Worm (Caenorhabditis elegans) whole organism, L2 larva: ENCODE data around the gene Y73F8A.5.

Experiments used
- ZK546.5 ChIP-seq: sonication (generic microtip); optimal IDR thresholded peaks from 2 replicates; lab custom pipeline; 2017; ENCODE audit warnings: missing biosample characterization, missing genetic modification characterization
- egl-27 ChIP-seq: sonication (generic microtip); optimal IDR thresholded peaks from 3 replicates; lab custom pipeline; 2017; ENCODE audit warnings: missing biosample characterization, missing genetic modification reagents, missing genetic modification characterization
- nhr-77 ChIP-seq: fragments of 150-350 bp; optimal IDR thresholded peaks from 2 replicates; lab custom pipeline; 2014; ENCODE audit warnings: missing biosample characterization, missing genetic modification characterization
- unc-39 ChIP-seq: fragments of 150-350 bp; optimal IDR thresholded peaks from 2 replicates; lab custom pipeline; 2014; ENCODE audit warnings: missing biosample characterization, missing genetic modification characterization
- ztf-11 ChIP-seq: sonication (generic microtip); optimal IDR thresholded peaks from 2 replicates; lab custom pipeline; 2017; ENCODE audit warnings: missing biosample characterization, missing genetic modification characterization

ce11 chrIV:15280219-15280618, 20.6 kb downstream of the Y73F8A.5 start:
- TF ChIP-seq ZK546.5 (tag; lab: Kevin White, UChicago) (no peak), egl-27 (no peak), nhr-77 (tag; lab: Kevin White, UChicago) (no peak), unc-39 (tag; lab: Kevin White, UChicago) (no peak), ztf-11 (tag; lab: Kevin White, UChicago) (no peak)
